Worm (Caenorhabditis elegans) whole organism, L4 larva: ENCODE data around the gene ssu-2.

ENCODE experiments used
- F10B5.3 ChIP-seq: sonication (generic microtip); optimal IDR thresholded peaks from 2 replicates; lab custom pipeline; 2016; ENCODE audit warnings: mild to moderate bottlenecking, missing genetic modification characterization, missing compliant biosample characterization
- F44E2.7 ChIP-seq: fragments of 200-800 bp; sonication (Bioruptor generic); IDR thresholded peaks from 2 replicates; pipeline ENCODE4 v2.1.2; 2022; ENCODE audit warnings: missing genetic modification characterization, missing compliant biosample characterization
- F49E8.2 ChIP-seq: sonication (generic microtip); optimal IDR thresholded peaks from 2 replicates; lab custom pipeline; 2016; ENCODE audit warnings: missing compliant biosample characterization, mild to moderate bottlenecking, missing genetic modification characterization, borderline replicate concordance
- aha-1 ChIP-seq: fragments of 150-350 bp; peaks from one replicate; lab custom pipeline; 2014; ENCODE audit warnings: missing biosample characterization, missing genetic modification characterization
- ama-1 ChIP-seq: fragments of 150-350 bp; optimal IDR thresholded peaks from 2 replicates; lab custom pipeline; 2014; ENCODE audit warnings: inconsistent platforms, mixed read lengths
- attf-4 ChIP-seq: sonication (generic microtip); optimal IDR thresholded peaks from 3 replicates; lab custom pipeline; 2017; ENCODE audit warnings: missing biosample characterization, missing genetic modification characterization
- ceh-20 ChIP-seq: fragments of 200-800 bp; sonication (Bioruptor generic); IDR thresholded peaks from 2 replicates; pipeline ENCODE4 v1.3.6; 2022; ENCODE audit warnings: missing genetic modification reagents, missing genetic modification characterization, missing compliant biosample characterization
- cey-2 ChIP-seq: sonication (generic microtip); optimal IDR thresholded peaks from 3 replicates; lab custom pipeline; 2017; ENCODE audit warnings: missing genetic modification characterization, mild to moderate bottlenecking, missing compliant biosample characterization, antibody characterized with exemption, borderline replicate concordance; ENCODE audit not compliant: insufficient read depth
- daf-12 ChIP-seq: fragments of 150-350 bp; optimal IDR thresholded peaks from 2 replicates; lab custom pipeline; 2014; ENCODE audit warnings: missing biosample characterization, missing genetic modification reagents, missing genetic modification characterization
- dmd-6 ChIP-seq: fragments of 200-800 bp; sonication (Bioruptor generic); IDR thresholded peaks from 2 replicates; pipeline ENCODE4 v1.3.6; 2022; ENCODE audit warnings: missing genetic modification reagents, missing genetic modification characterization, missing compliant biosample characterization
- egl-27 ChIP-seq: sonication (generic microtip); optimal IDR thresholded peaks from 3 replicates; lab custom pipeline; 2017; ENCODE audit warnings: missing biosample characterization, missing genetic modification reagents, missing genetic modification characterization
- fkh-10 ChIP-seq: fragments of 150-350 bp; optimal IDR thresholded peaks from 2 replicates; lab custom pipeline; 2014; ENCODE audit warnings: missing biosample characterization, missing genetic modification reagents, missing genetic modification characterization
- hif-1 ChIP-seq, 2 experiments: sonication (generic microtip); optimal IDR thresholded peaks; 2 replicates each; lab custom pipeline; 2016 to 2017; ENCODE audit warnings: missing compliant biosample characterization in 2 of 2, missing genetic modification characterization in 2 of 2, missing genetic modification reagents in 2 of 2, missing genotype in 2 of 2, mild to moderate bottlenecking in 1 of 2
- jun-1 ChIP-seq: fragments of 150-350 bp; optimal IDR thresholded peaks from 2 replicates; lab custom pipeline; 2014; ENCODE audit warnings: missing biosample characterization, missing genetic modification reagents, missing genetic modification characterization
- lin-13 ChIP-seq: fragments of 150-350 bp; optimal IDR thresholded peaks from 2 replicates; lab custom pipeline; 2014; ENCODE audit warnings: missing biosample characterization, missing genetic modification reagents, missing genetic modification characterization
- lin-15B ChIP-seq: fragments of 150-350 bp; sonication (generic microtip); optimal IDR thresholded peaks from 3 replicates; lab custom pipeline; 2014; ENCODE audit warnings: missing biosample characterization, missing genetic modification characterization
- lin-29 ChIP-seq: fragments of 200-800 bp; sonication (Bioruptor generic); IDR thresholded peaks from 2 replicates; pipeline ENCODE4 v1.3.6; 2022; ENCODE audit warnings: missing genetic modification reagents, missing genetic modification characterization, missing compliant biosample characterization
- mdt-29 ChIP-seq: fragments of 200-800 bp; sonication (Bioruptor generic); IDR thresholded peaks from 2 replicates; pipeline ENCODE4 v1.3.6; 2022; ENCODE audit warnings: missing genetic modification reagents, missing genetic modification characterization, missing compliant biosample characterization
- mep-1 ChIP-seq: fragments of 150-350 bp; sonication (generic microtip); optimal IDR thresholded peaks from 3 replicates; lab custom pipeline; 2014; ENCODE audit warnings: missing biosample characterization, missing genetic modification characterization
- mes-2 ChIP-seq: sonication (generic microtip); optimal IDR thresholded peaks from 2 replicates; lab custom pipeline; 2016; ENCODE audit warnings: missing genotype, mild to moderate bottlenecking, missing genetic modification characterization, missing compliant biosample characterization; ENCODE audit not compliant: poor library complexity, severe bottlenecking
- mxl-3 ChIP-seq: fragments of 200-800 bp; sonication (Bioruptor generic); optimal IDR thresholded peaks from 2 replicates; lab custom pipeline; 2018; ENCODE audit warnings: mild to moderate bottlenecking, missing genetic modification characterization, missing compliant biosample characterization
- nhr-10 ChIP-seq: fragments of 150-350 bp; optimal IDR thresholded peaks from 2 replicates; lab custom pipeline; 2014; ENCODE audit warnings: missing biosample characterization, missing genetic modification characterization
- nhr-102 ChIP-seq: sonication (generic microtip); optimal IDR thresholded peaks from 2 replicates; lab custom pipeline; 2016; ENCODE audit warnings: mild to moderate bottlenecking, missing genetic modification characterization, moderate library complexity, missing compliant biosample characterization
- nhr-25 ChIP-seq: sonication (generic microtip); optimal IDR thresholded peaks from 2 replicates; lab custom pipeline; 2017; ENCODE audit warnings: missing genetic modification characterization, mild to moderate bottlenecking, missing compliant biosample characterization, antibody characterized with exemption, moderate library complexity, borderline replicate concordance; ENCODE audit not compliant: insufficient read depth
- nhr-77 ChIP-seq: fragments of 150-350 bp; optimal IDR thresholded peaks from 2 replicates; lab custom pipeline; 2014; ENCODE audit warnings: missing biosample characterization, missing genetic modification characterization
- pqm-1 ChIP-seq: sonication (generic microtip); optimal IDR thresholded peaks from 2 replicates; lab custom pipeline; 2017; ENCODE audit warnings: missing biosample characterization, missing genetic modification characterization
- sdz-12 ChIP-seq: fragments of 200-800 bp; sonication (Bioruptor generic); optimal IDR thresholded peaks from 2 replicates; lab custom pipeline; 2018; ENCODE audit warnings: mild to moderate bottlenecking, missing genetic modification characterization, missing compliant biosample characterization
- snpc-1.2 ChIP-seq: fragments of 200-800 bp; sonication (Bioruptor generic); IDR thresholded peaks from 2 replicates; pipeline ENCODE4 v1.3.6; 2022; ENCODE audit warnings: missing genetic modification reagents, missing genetic modification characterization, missing compliant biosample characterization
- spr-3 ChIP-seq: fragments of 200-800 bp; sonication (Bioruptor generic); optimal IDR thresholded peaks from 2 replicates; lab custom pipeline; 2018; ENCODE audit warnings: mild to moderate bottlenecking, missing genetic modification characterization, missing compliant biosample characterization
- tra-1 ChIP-seq: fragments of 200-800 bp; sonication (Bioruptor generic); IDR thresholded peaks from 2 replicates; pipeline ENCODE4 v1.3.6; 2022; ENCODE audit warnings: missing genetic modification reagents, missing genetic modification characterization, missing compliant biosample characterization
- unc-130 ChIP-seq: sonication (generic microtip); optimal IDR thresholded peaks from 2 replicates; lab custom pipeline; 2016; ENCODE audit warnings: missing genetic modification reagents, missing genetic modification characterization, missing compliant biosample characterization
- unc-39 ChIP-seq: sonication (generic microtip); optimal IDR thresholded peaks from 2 replicates; lab custom pipeline; 2017; ENCODE audit warnings: missing biosample characterization, missing genetic modification characterization
- unc-62 ChIP-seq, 3 experiments: fragments of 150-350 bp in 1 of 3; sonication (generic microtip); optimal IDR thresholded peaks in 2 of 3; peaks in 1 of 3; 1 replicate in 1 of 3; 2 replicates in 2 of 3; lab custom pipeline; 2014 to 2017; ENCODE audit warnings: missing biosample characterization in 3 of 3, missing genetic modification characterization in 3 of 3, missing genetic modification reagents in 3 of 3, missing genotype in 1 of 3

ssu-2 gene

DNA sequence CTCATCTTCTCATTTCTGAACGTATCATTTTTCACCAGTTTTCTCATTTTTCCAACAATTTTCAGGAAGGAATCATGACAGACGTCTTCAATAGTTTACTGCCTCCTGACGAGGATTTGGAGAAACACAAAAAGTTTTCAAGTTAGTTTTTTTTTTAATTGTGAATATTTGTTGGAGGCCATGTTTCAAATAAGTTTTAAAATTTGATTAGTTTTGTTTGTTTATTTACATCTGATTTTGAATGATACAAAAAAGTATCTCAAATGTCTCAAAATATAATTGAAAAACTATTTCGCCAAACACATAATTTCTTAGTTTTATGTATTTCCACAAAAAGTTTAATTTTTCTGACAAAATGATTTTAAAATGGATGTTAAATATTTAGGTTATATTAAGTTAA is at the start of gene ssu-2:
Gene ssu-2, plus strand, starts transcription at position 59 of the 400 bp plus-strand sequence.
- TF ChIP-seq unc-62 (GFP tag; optimal IDR thresholded peaks at IDR 0.05 in 1 of 2; lab: Kevin White, UChicago) = peak in 1 of 2 experiments; percentile 75
- no peak for TF ChIP-seq unc-62 (tag; optimal IDR thresholded peaks at IDR 0.05; lab: Kevin White, UChicago)
- no peak for TF ChIP-seq unc-130 (GFP tag; lab: Kevin White, UChicago)
- peak; percentile 54 for TF ChIP-seq aha-1 (tag; lab: Kevin White, UChicago)

DNA sequence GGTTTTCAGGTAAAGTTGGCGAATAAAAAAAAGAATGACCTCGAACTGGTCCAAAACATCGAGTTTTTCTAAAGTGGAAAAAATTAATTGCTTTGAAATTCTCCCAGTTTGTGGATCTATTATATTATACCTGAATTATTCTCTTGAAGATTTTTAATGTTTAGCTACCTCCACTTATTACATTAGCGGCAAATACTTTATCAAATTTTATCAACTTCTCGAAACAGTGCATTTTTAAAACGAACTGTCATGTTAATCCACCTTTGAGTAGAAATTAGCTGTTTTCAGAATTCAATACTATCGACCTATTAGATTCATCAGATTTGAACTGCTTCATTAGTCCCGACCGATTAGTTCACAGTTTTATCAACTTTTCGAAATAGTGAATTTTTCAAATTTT is 43.0 kb upstream of the ssu-2 start:
- TF ChIP-seq snpc-1.2 (GFP tag; lab: Robert Waterston, UW) (peak; percentile 59), daf-12 (tag; lab: Kevin White, UChicago) (no peak), unc-39 (tag; lab: Kevin White, UChicago) (no peak), tra-1 (GFP tag; lab: Robert Waterston, UW) (no peak), F49E8.2 (tag; lab: Kevin White, UChicago) (no peak), lin-15B (tag; lab: Kevin White, UChicago) (no peak)

DNA sequence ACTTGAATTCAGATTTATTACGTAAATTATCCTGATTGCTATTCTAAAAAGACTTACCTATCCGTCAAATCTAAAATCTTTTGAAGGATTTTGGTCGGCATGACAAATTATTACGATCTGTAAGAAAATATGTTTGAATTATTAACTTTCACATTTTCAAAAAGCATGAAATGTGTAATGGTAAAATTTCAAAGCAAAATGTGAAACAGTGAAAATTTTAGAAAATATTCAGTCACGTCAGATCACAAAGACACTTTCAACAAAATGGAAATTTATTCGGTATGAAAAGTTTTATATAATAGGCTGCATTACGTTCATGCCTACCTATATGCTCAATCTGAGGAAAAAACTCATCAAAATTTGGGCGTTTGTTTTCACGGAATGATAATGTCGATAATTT is 39.4 kb upstream of the ssu-2 start, which contains the start of gene fbxa-126:
Gene fbxa-126, minus strand, starts transcription at position 101 of the 400 bp plus-strand sequence.
- TF ChIP-seq fkh-10 (GFP tag; lab: Kevin White, UChicago) (no peak), pqm-1 (tag; lab: Kevin White, UChicago) (no peak), lin-13 (GFP tag; lab: Kevin White, UChicago) (no peak), cey-2 (tag; lab: Kevin White, UChicago) (no peak), sdz-12 (GFP tag; lab: Kevin White, UChicago) (no peak), nhr-10 (tag; lab: Kevin White, UChicago) (no peak), nhr-77 (tag; lab: Kevin White, UChicago) (no peak), mxl-3 (no peak), nhr-102 (tag; lab: Kevin White, UChicago) (no peak), mep-1 (tag; lab: Kevin White, UChicago) (no peak), lin-15B (tag; lab: Kevin White, UChicago) (no peak), dmd-6 (GFP tag; lab: Robert Waterston, UW) (no peak)

DNA sequence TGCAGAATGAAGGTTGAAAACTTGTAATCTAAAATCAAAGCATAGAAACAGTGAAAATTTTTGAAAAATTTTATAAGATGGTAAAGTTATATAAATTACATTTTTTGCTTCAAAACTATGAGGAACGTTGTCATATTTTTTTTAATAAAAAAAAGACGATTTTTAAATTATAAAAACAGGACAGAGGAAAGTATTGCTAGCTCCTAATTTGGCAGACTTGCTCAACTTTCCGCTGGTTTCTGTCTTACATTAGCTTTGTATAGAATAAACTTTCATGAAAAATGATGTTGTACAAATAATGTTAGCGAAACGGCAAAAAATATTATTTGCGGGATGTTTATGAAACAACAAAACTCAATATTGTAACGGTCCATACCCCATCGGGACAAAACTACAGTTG is 34.8 kb upstream of the ssu-2 start, which contains the start of gene fbxa-83:
Gene fbxa-83, minus strand, starts transcription at position 101 of the 400 bp plus-strand sequence.
- no peak for TF ChIP-seq egl-27 (tag; lab: Kevin White, UChicago)
- TF ChIP-seq F44E2.7 (GFP tag; lab: Robert Waterston, UW) = no peak
- no peak for TF ChIP-seq spr-3 (GFP tag; lab: Kevin White, UChicago)
- TF ChIP-seq lin-29 (GFP tag; lab: Robert Waterston, UW) = no peak
- TF ChIP-seq attf-4 (tag; lab: Kevin White, UChicago) = no peak
- TF ChIP-seq nhr-25 (tag; lab: Kevin White, UChicago) = no peak
- TF ChIP-seq F10B5.3 (tag; lab: Kevin White, UChicago) = no peak
- no peak for TF ChIP-seq mes-2
- no peak for TF ChIP-seq ama-1 (lab: Kevin White, UChicago)
- no peak for TF ChIP-seq mdt-29 (GFP tag; lab: Robert Waterston, UW)
- TF ChIP-seq ceh-20 (GFP tag; lab: Robert Waterston, UW) = no peak
- no peak for TF ChIP-seq jun-1 (tag; lab: Kevin White, UChicago)
- no peak for TF ChIP-seq hif-1 (tag; optimal IDR thresholded peaks at IDR 0.05; lab: Kevin White, UChicago)
